Worm (Caenorhabditis elegans) whole organism, L3 larva: Measurements from ENCODE around the gene rfl-1.
A peak's percentile ranks its signal among the peaks of the same experiment; 100 is the strongest.

Source experiments
- R02D3.7 ChIP-seq: fragments of 150-350 bp; optimal IDR thresholded peaks from 2 replicates; lab custom pipeline; 2014; ENCODE audit warnings: missing biosample characterization, missing genetic modification characterization
- ZK546.5 ChIP-seq: sonication (generic microtip); optimal IDR thresholded peaks from 2 replicates; lab custom pipeline; 2017; ENCODE audit warnings: missing biosample characterization, missing genetic modification characterization
- aly-2 ChIP-seq: fragments of 150-350 bp; optimal IDR thresholded peaks from 2 replicates; lab custom pipeline; 2014; ENCODE audit warnings: missing biosample characterization, missing genetic modification characterization
- ceh-16 ChIP-seq: sonication (generic microtip); optimal IDR thresholded peaks from 2 replicates; lab custom pipeline; 2017; ENCODE audit warnings: missing biosample characterization, missing genetic modification characterization
- ceh-82 ChIP-seq: fragments of 150-350 bp; optimal IDR thresholded peaks from 2 replicates; lab custom pipeline; 2014; ENCODE audit warnings: missing biosample characterization, missing genetic modification characterization
- ceh-9 ChIP-seq: sonication (generic microtip); optimal IDR thresholded peaks from 2 replicates; lab custom pipeline; 2018; ENCODE audit warnings: missing biosample characterization, missing genetic modification characterization
- daf-12 ChIP-seq: fragments of 150-350 bp; optimal IDR thresholded peaks from 2 replicates; lab custom pipeline; 2014; ENCODE audit warnings: missing biosample characterization, missing genetic modification reagents, missing genetic modification characterization
- egl-27 ChIP-seq: sonication (generic microtip); optimal IDR thresholded peaks from 4 replicates; lab custom pipeline; 2017; ENCODE audit warnings: missing biosample characterization, missing genetic modification reagents, missing genetic modification characterization
- egl-5 ChIP-seq: fragments of 150-350 bp; optimal IDR thresholded peaks from 2 replicates; lab custom pipeline; 2017; ENCODE audit warnings: missing biosample characterization, missing genetic modification reagents, missing genetic modification characterization, inconsistent platforms
- elt-1 ChIP-seq: fragments of 150-350 bp; optimal IDR thresholded peaks from 2 replicates; lab custom pipeline; 2014; ENCODE audit warnings: missing biosample characterization, missing genetic modification characterization
- elt-2 ChIP-seq: sonication (generic microtip); optimal IDR thresholded peaks from 2 replicates; lab custom pipeline; 2016; ENCODE audit warnings: missing genetic modification reagents, mild to moderate bottlenecking, missing genetic modification characterization, missing compliant biosample characterization
- elt-3 ChIP-seq, 3 experiments: fragments of 150-350 bp in 1 of 3; sonication (generic microtip) in 2 of 3; optimal IDR thresholded peaks; 2 replicates in 2 of 3; 4 replicates in 1 of 3; lab custom pipeline; 2014 to 2017; ENCODE audit warnings: missing biosample characterization in 3 of 3, missing genetic modification characterization in 3 of 3
- eor-1 ChIP-seq, 2 experiments: fragments of 150-350 bp; optimal IDR thresholded peaks; 2 replicates each; lab custom pipeline; 2014 to 2018; ENCODE audit warnings: missing biosample characterization in 2 of 2, missing genetic modification characterization in 2 of 2
- fkh-10 ChIP-seq: sonication (generic microtip); optimal IDR thresholded peaks from 2 replicates; lab custom pipeline; 2017; ENCODE audit warnings: missing biosample characterization, missing genetic modification reagents, missing genetic modification characterization
- fkh-2 ChIP-seq: fragments of 150-350 bp; optimal IDR thresholded peaks from 2 replicates; lab custom pipeline; 2014; ENCODE audit warnings: missing biosample characterization, missing genetic modification reagents, missing genetic modification characterization
- fos-1 ChIP-seq: fragments of 150-350 bp; optimal IDR thresholded peaks from 2 replicates; lab custom pipeline; 2014; ENCODE audit warnings: missing biosample characterization, missing genetic modification characterization
- hmg-11 ChIP-seq: sonication (generic microtip); optimal IDR thresholded peaks from 2 replicates; lab custom pipeline; 2016; ENCODE audit warnings: missing genetic modification characterization, missing compliant biosample characterization
- jun-1 ChIP-seq: fragments of 150-350 bp; optimal IDR thresholded peaks from 2 replicates; lab custom pipeline; 2014; ENCODE audit warnings: missing biosample characterization, missing genetic modification reagents, missing genetic modification characterization
- lin-15B ChIP-seq: fragments of 150-350 bp; optimal IDR thresholded peaks from 2 replicates; lab custom pipeline; 2014; ENCODE audit warnings: missing biosample characterization, missing genetic modification characterization
- lin-39 ChIP-seq: fragments of 150-350 bp; optimal IDR thresholded peaks from 2 replicates; lab custom pipeline; 2018; ENCODE audit warnings: missing biosample characterization, missing genetic modification reagents, missing genetic modification characterization
- lsy-12 ChIP-seq: sonication (generic microtip); optimal IDR thresholded peaks from 2 replicates; lab custom pipeline; 2016; ENCODE audit warnings: mild to moderate bottlenecking, missing genetic modification characterization, missing compliant biosample characterization
- nfya-1 ChIP-seq: sonication (generic microtip); optimal IDR thresholded peaks from 2 replicates; lab custom pipeline; 2017; ENCODE audit warnings: missing genetic modification characterization, mild to moderate bottlenecking, missing compliant biosample characterization, antibody characterized with exemption, moderate library complexity; ENCODE audit not compliant: insufficient read depth
- nhr-11 ChIP-seq: fragments of 150-350 bp; optimal IDR thresholded peaks from 2 replicates; lab custom pipeline; 2014; ENCODE audit warnings: missing biosample characterization, missing genetic modification characterization
- nhr-12 ChIP-seq: fragments of 150-350 bp; optimal IDR thresholded peaks from 2 replicates; lab custom pipeline; 2014; ENCODE audit warnings: missing biosample characterization, missing genetic modification characterization
- nhr-237 ChIP-seq: fragments of 150-350 bp; optimal IDR thresholded peaks from 2 replicates; lab custom pipeline; 2014; ENCODE audit warnings: missing biosample characterization, missing genetic modification characterization
- nhr-25 ChIP-seq: sonication (generic microtip); optimal IDR thresholded peaks from 2 replicates; lab custom pipeline; 2017; ENCODE audit warnings: missing biosample characterization, missing genetic modification characterization
- nhr-28 ChIP-seq: fragments of 150-350 bp; optimal IDR thresholded peaks from 2 replicates; lab custom pipeline; 2014; ENCODE audit warnings: missing biosample characterization, missing genetic modification characterization
- nhr-43 ChIP-seq: sonication (generic microtip); optimal IDR thresholded peaks from 2 replicates; lab custom pipeline; 2016; ENCODE audit warnings: mild to moderate bottlenecking, missing genetic modification characterization, missing compliant biosample characterization; ENCODE audit not compliant: poor library complexity, severe bottlenecking
- nhr-67 ChIP-seq: fragments of 150-350 bp; optimal IDR thresholded peaks from 2 replicates; lab custom pipeline; 2014; ENCODE audit warnings: missing biosample characterization, missing genetic modification characterization
- nhr-76 ChIP-seq: fragments of 150-350 bp; sonication (generic microtip); optimal IDR thresholded peaks from 5 replicates; lab custom pipeline; 2014; ENCODE audit warnings: missing biosample characterization, missing genetic modification characterization
- nhr-77 ChIP-seq: fragments of 150-350 bp; optimal IDR thresholded peaks from 2 replicates; lab custom pipeline; 2014; ENCODE audit warnings: missing biosample characterization, missing genetic modification characterization
- pha-4 ChIP-seq: fragments of 150-350 bp; optimal IDR thresholded peaks from 2 replicates; lab custom pipeline; 2014; ENCODE audit warnings: missing biosample characterization, missing genetic modification reagents, missing genetic modification characterization
- pqm-1 ChIP-seq: fragments of 150-350 bp; optimal IDR thresholded peaks from 2 replicates; lab custom pipeline; 2017; ENCODE audit warnings: missing biosample characterization, missing genetic modification characterization, inconsistent platforms
- sea-2 ChIP-seq: fragments of 150-350 bp; sonication (generic microtip); optimal IDR thresholded peaks from 4 replicates; lab custom pipeline; 2014; ENCODE audit warnings: missing biosample characterization, missing genetic modification reagents, missing genetic modification characterization
- skn-1 ChIP-seq: fragments of 150-350 bp; optimal IDR thresholded peaks from 2 replicates; lab custom pipeline; 2014; ENCODE audit warnings: missing biosample characterization, missing genetic modification characterization
- snpc-4 ChIP-seq: fragments of 150-350 bp; optimal IDR thresholded peaks from 2 replicates; lab custom pipeline; 2014; ENCODE audit warnings: missing biosample characterization, missing genetic modification characterization
- tbx-2 ChIP-seq: sonication (generic microtip); optimal IDR thresholded peaks from 2 replicates; lab custom pipeline; 2016; ENCODE audit warnings: mild to moderate bottlenecking, missing genetic modification characterization, missing compliant biosample characterization
- unc-39 ChIP-seq: sonication (generic microtip); optimal IDR thresholded peaks from 4 replicates; lab custom pipeline; 2017; ENCODE audit warnings: missing biosample characterization, missing genetic modification characterization
- unc-62 ChIP-seq: fragments of 150-350 bp; sonication (generic microtip); optimal IDR thresholded peaks from 4 replicates; lab custom pipeline; 2014; ENCODE audit warnings: missing biosample characterization, missing genetic modification reagents, missing genetic modification characterization
- ztf-11 ChIP-seq: fragments of 150-350 bp; optimal IDR thresholded peaks from 2 replicates; lab custom pipeline; 2014; ENCODE audit warnings: missing biosample characterization, missing genetic modification characterization
- ztf-4 ChIP-seq: fragments of 150-350 bp; optimal IDR thresholded peaks from 2 replicates; lab custom pipeline; 2014; ENCODE audit warnings: missing biosample characterization, missing genetic modification characterization

Gene rfl-1

DNA sequence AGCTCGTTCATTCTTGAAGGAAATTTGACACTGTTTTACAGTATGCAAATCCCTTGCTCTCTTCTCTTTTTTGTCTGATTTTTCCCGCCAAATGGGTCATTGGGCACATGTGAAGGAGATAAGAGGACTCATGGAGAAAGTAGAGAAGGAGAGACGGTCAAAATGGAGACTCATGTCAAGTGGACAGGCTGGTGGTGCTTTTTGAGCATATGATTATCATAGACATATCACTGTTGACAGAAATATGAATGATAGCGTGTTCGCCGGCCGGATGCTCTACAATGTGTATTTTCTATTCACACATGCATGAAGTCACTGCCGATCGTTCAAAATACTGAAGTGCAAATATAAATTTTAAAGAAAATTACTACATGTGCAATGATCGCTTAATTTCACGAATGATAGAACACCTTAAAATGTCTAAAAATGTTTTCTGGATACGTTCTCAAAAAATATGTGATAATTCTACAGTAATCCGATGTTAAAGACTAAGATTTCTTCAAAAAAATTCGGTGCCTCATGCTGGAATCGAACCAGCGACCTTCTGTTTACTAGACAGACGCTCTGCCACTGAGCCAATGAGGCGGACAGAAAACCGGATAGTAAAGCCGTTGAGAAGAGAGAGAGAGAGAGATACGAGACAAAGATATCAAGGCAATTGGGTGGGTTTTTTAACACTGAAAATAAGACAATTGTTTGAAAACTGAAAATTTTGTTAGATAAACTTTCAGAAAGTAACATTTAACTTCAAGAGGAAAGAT lies 9.2 kb downstream of the rfl-1 start:
- TF ChIP-seq unc-62 (GFP tag; lab: Kevin White, UChicago) (no peak), nhr-11 (tag; lab: Kevin White, UChicago) (no peak), nhr-12 (no peak), elt-2 (peak; percentile 17), ZK546.5 (no peak), nhr-237 (no peak), skn-1 (tag; lab: Kevin White, UChicago) (no peak), nhr-28 (tag; lab: Kevin White, UChicago) (no peak), ztf-4 (no peak), ceh-82 (no peak), daf-12 (tag; lab: Kevin White, UChicago) (no peak), fkh-2 (tag; lab: Kevin White, UChicago) (no peak), nfya-1 (tag; lab: Kevin White, UChicago) (peak; percentile 53), lin-39 (tag; lab: Kevin White, UChicago) (no peak), snpc-4 (peak; percentile 94), egl-5 (no peak), ceh-16 (tag; lab: Kevin White, UChicago) (no peak), elt-3 (tag; optimal IDR thresholded peaks at IDR 0.05; lab: Kevin White, UChicago) (no peak), pqm-1 (tag; lab: Kevin White, UChicago) (no peak), pha-4 (peak; percentile 42), fkh-10 (GFP tag; lab: Kevin White, UChicago) (no peak), nhr-43 (tag; lab: Kevin White, UChicago) (peak; percentile 32), lsy-12 (tag; lab: Kevin White, UChicago) (no peak), ztf-11 (tag; lab: Kevin White, UChicago) (no peak), tbx-2 (tag; lab: Kevin White, UChicago) (no peak), R02D3.7 (tag; lab: Kevin White, UChicago) (no peak), egl-27 (tag; lab: Kevin White, UChicago) (peak; percentile 34), hmg-11 (peak; percentile 50), unc-39 (tag; lab: Kevin White, UChicago) (no peak), sea-2 (GFP tag; lab: Kevin White, UChicago) (no peak), eor-1 (tag; optimal IDR thresholded peaks at IDR 0.05; lab: Kevin White, UChicago) (no peak), nhr-77 (tag; lab: Kevin White, UChicago) (no peak), aly-2 (tag; lab: Kevin White, UChicago) (no peak), fos-1 (no peak), ceh-9 (tag; lab: Kevin White, UChicago) (no peak), elt-1 (tag; lab: Kevin White, UChicago) (no peak), jun-1 (tag; lab: Kevin White, UChicago) (no peak), nhr-76 (tag; lab: Kevin White, UChicago) (no peak), lin-15B (tag; lab: Kevin White, UChicago) (peak; percentile 9), nhr-67 (tag; lab: Kevin White, UChicago) (no peak)

DNA sequence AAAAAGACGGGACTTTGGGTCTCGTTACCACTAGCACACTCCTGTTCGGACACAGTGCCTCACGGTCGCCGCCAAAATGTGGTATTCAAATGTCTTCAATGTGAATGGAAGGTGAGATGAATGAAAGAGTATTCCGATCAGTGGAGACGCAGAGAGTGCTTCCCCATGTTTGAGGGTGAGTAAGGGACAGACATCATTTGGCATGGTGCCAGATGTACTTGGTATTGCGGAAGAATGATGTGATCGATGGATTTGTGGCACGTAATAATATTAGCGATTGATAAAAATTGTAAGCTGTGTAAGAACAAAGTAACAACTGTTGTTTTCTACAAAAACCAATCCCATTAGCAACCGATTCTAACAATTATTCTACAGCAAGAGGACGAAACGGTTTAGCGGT lies 11.1 kb downstream of the rfl-1 start:
- peak; percentile 19 for TF ChIP-seq pha-4
- TF ChIP-seq nhr-77 (tag; lab: Kevin White, UChicago) = no peak
- peak; percentile 46 for TF ChIP-seq nhr-25 (tag; lab: Kevin White, UChicago)
